Fruit fly (Drosophila melanogaster): ENCODE data around the gene Rsod.

The Rsod gene

dm6 chr3R:30170671-30171667 is at the start of gene Rsod:
Gene Rsod (minus strand): TSS chr3R:30171207.
- TF ChIP-seq CG17801 (GFP tag; optimal IDR thresholded peaks at IDR 0.05; ENCODE audit: partially characterized antibody) = no peak

dm6 chr3R:30216210-30216609 is 45.2 kb upstream of the Rsod start, which contains the start of gene CecC:
Gene CecC (plus strand): TSS chr3R:30216484.
- TF ChIP-seq CG17801 (GFP tag; optimal IDR thresholded peaks at IDR 0.05; ENCODE audit: partially characterized antibody) = no peak

dm6 chr3R:30215020-30215419 is 44.0 kb upstream of the Rsod start:
- no peak for TF ChIP-seq CG17801 (GFP tag; optimal IDR thresholded peaks at IDR 0.05; ENCODE audit: partially characterized antibody)

dm6 chr3R:30213697-30214096 is 42.7 kb upstream of the Rsod start, which contains the start of gene CecB:
Gene CecB (minus strand): TSS chr3R:30213797.
- TF ChIP-seq CG17801 (GFP tag; optimal IDR thresholded peaks at IDR 0.05; ENCODE audit: partially characterized antibody) = no peak

- no peak for TF ChIP-seq CG17801 (GFP tag; optimal IDR thresholded peaks at IDR 0.05; ENCODE audit: partially characterized antibody)
Measured at dm6 chr3R:30211856-30212255, 40.8 kb upstream of the Rsod start, which contains the start of gene CecA2. Gene CecA2 (plus strand): TSS chr3R:30212156.

dm6 chr3R:30210560-30210959 is 39.6 kb upstream of the Rsod start, which contains the start of gene CecA1:
Gene CecA1 (plus strand): TSS chr3R:30210874.
- no peak for TF ChIP-seq CG17801 (GFP tag; optimal IDR thresholded peaks at IDR 0.05; ENCODE audit: partially characterized antibody)

dm6 chr3R:30209648-30210047 is 38.6 kb upstream of the Rsod start, which contains the start of gene Anp:
Gene Anp (plus strand): TSS chr3R:30209948.
- TF ChIP-seq CG17801 (GFP tag; optimal IDR thresholded peaks at IDR 0.05; ENCODE audit: partially characterized antibody) = no peak

dm6 chr3R:30208766-30209484 is 37.9 kb upstream of the Rsod start, which contains the start of gene RpS7:
Gene RpS7 (minus strand): TSS chr3R:30209020.
- TF ChIP-seq CG17801 (GFP tag; optimal IDR thresholded peaks at IDR 0.05; ENCODE audit: partially characterized antibody) = peak; percentile 86

dm6 chr3R:30208011-30208410 is 37.0 kb upstream of the Rsod start:
- no peak for TF ChIP-seq CG17801 (GFP tag; optimal IDR thresholded peaks at IDR 0.05; ENCODE audit: partially characterized antibody)

dm6 chr3R:30205946-30206345 is 34.9 kb upstream of the Rsod start:
- peak; percentile 25 for TF ChIP-seq CG17801 (GFP tag; optimal IDR thresholded peaks at IDR 0.05; ENCODE audit: partially characterized antibody)

- no peak for TF ChIP-seq CG17801 (GFP tag; optimal IDR thresholded peaks at IDR 0.05; ENCODE audit: partially characterized antibody)
Measured at dm6 chr3R:30204004-30204603, 33.1 kb upstream of the Rsod start.

- peak; percentile 70 for TF ChIP-seq CG17801 (GFP tag; optimal IDR thresholded peaks at IDR 0.05; ENCODE audit: partially characterized antibody)
Measured at dm6 chr3R:30203104-30203986, 32.3 kb upstream of the Rsod start.

dm6 chr3R:30202898-30203103 is 31.8 kb upstream of the Rsod start, which contains the start of gene CG9743:
Gene CG9743 (minus strand): TSS chr3R:30202998.
- no peak for TF ChIP-seq CG17801 (GFP tag; optimal IDR thresholded peaks at IDR 0.05; ENCODE audit: partially characterized antibody)

- no peak for TF ChIP-seq CG17801 (GFP tag; optimal IDR thresholded peaks at IDR 0.05; ENCODE audit: partially characterized antibody)
Measured at dm6 chr3R:30201064-30201463, 30.1 kb upstream of the Rsod start.

All from ovary, adult (tissue).